Worm (Caenorhabditis elegans) whole organism, L4 larva: Measurements from ENCODE around the gene R05F9.11.
"Not testable (repeated sequence)": the region's sequence is repeated elsewhere in the genome, so short reads cannot be mapped to it uniquely, and the experiment has no call there.

ENCODE experiments used
- F10B5.3 ChIP-seq: sonication (generic microtip); optimal IDR thresholded peaks from 2 replicates; lab custom pipeline; 2016; ENCODE audit warnings: mild to moderate bottlenecking, missing genetic modification characterization, missing compliant biosample characterization
- aha-1 ChIP-seq: fragments of 150-350 bp; peaks from one replicate; lab custom pipeline; 2014; ENCODE audit warnings: missing biosample characterization, missing genetic modification characterization
- attf-4 ChIP-seq: sonication (generic microtip); optimal IDR thresholded peaks from 3 replicates; lab custom pipeline; 2017; ENCODE audit warnings: missing biosample characterization, missing genetic modification characterization
- ceh-44 ChIP-seq: fragments of 200-800 bp; sonication (Bioruptor generic); IDR thresholded peaks from 2 replicates; pipeline ENCODE4 v1.3.6; 2022; ENCODE audit warnings: missing genetic modification reagents, missing genetic modification characterization, missing compliant biosample characterization
- daf-12 ChIP-seq: fragments of 150-350 bp; optimal IDR thresholded peaks from 2 replicates; lab custom pipeline; 2014; ENCODE audit warnings: missing biosample characterization, missing genetic modification reagents, missing genetic modification characterization
- lin-13 ChIP-seq: fragments of 150-350 bp; optimal IDR thresholded peaks from 2 replicates; lab custom pipeline; 2014; ENCODE audit warnings: missing biosample characterization, missing genetic modification reagents, missing genetic modification characterization
- lin-39 ChIP-seq: fragments of 150-350 bp; optimal IDR thresholded peaks from 2 replicates; lab custom pipeline; 2014; ENCODE audit warnings: missing biosample characterization, missing genetic modification reagents, missing genetic modification characterization
- nhr-11 ChIP-seq: fragments of 150-350 bp; optimal IDR thresholded peaks from 2 replicates; lab custom pipeline; 2014; ENCODE audit warnings: missing biosample characterization, missing genetic modification characterization
- nhr-42 ChIP-seq: fragments of 200-800 bp; sonication (Bioruptor generic); IDR thresholded peaks from 2 replicates; pipeline ENCODE4 v1.3.6; 2022; ENCODE audit warnings: missing genetic modification characterization, missing compliant biosample characterization
- nhr-77 ChIP-seq: fragments of 150-350 bp; optimal IDR thresholded peaks from 2 replicates; lab custom pipeline; 2014; ENCODE audit warnings: missing biosample characterization, missing genetic modification characterization
- pha-4 ChIP-seq, 2 experiments: fragments of 150-350 bp in 1 of 2; fragments of 200-800 bp in 1 of 2; sonication (Bioruptor generic) in 1 of 2; IDR thresholded peaks in 1 of 2; optimal IDR thresholded peaks in 1 of 2; 2 replicates each; pipeline versions ENCODE4 v1.3.6 to Lab custom; 2014 to 2022; ENCODE audit warnings: missing genetic modification characterization in 2 of 2, missing genetic modification reagents in 2 of 2, missing biosample characterization in 1 of 2, missing compliant biosample characterization in 1 of 2
- pqm-1 ChIP-seq: sonication (generic microtip); optimal IDR thresholded peaks from 2 replicates; lab custom pipeline; 2017; ENCODE audit warnings: missing biosample characterization, missing genetic modification characterization
- snpc-4 ChIP-seq: fragments of 150-350 bp; optimal IDR thresholded peaks from 2 replicates; lab custom pipeline; 2014; ENCODE audit warnings: missing biosample characterization, missing genetic modification characterization
- vab-7 ChIP-seq: fragments of 200-800 bp; sonication (Bioruptor generic); IDR thresholded peaks from 2 replicates; pipeline ENCODE4 v1.3.6; 2022; ENCODE audit warnings: missing genetic modification reagents, missing genetic modification characterization, missing compliant biosample characterization

DNA sequence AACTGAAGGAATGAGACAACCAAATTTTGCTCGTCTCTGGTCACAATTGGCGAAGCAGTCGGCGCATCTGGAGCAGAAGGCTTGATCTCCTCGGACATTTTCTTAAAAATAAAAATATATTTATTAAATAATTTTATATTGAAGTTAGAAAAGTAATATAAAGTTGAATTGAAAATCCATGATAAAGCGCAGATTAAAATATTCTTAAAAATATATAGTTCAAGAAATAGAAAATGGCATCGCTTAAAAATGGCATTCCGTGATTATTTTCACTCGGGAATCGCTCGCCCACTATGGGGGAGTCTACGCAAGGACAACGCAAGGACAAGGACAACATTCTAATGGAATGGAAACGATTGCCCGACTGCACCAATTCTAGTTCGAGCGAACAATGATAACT, 10.3 kb downstream of the R05F9.11 start, which contains the start of gene sgt-1:
- TF ChIP-seq nhr-11 (tag; lab: Kevin White, UChicago); lin-13 (GFP tag; lab: Kevin White, UChicago); ceh-44 (GFP tag; lab: Robert Waterston, UW); daf-12 (tag; lab: Kevin White, UChicago); nhr-42; pqm-1 (tag; lab: Kevin White, UChicago); F10B5.3 (tag; lab: Kevin White, UChicago); aha-1; lin-39 (tag; lab: Kevin White, UChicago); snpc-4 (tag; lab: Kevin White, UChicago); nhr-77 (tag; lab: Kevin White, UChicago); attf-4 (tag; lab: Kevin White, UChicago); vab-7 (GFP tag; lab: Robert Waterston, UW); pha-4 (GFP tag; IDR thresholded peaks at IDR 0.05; lab: Robert Waterston, UW); pha-4 (tag; optimal IDR thresholded peaks at IDR 0.05; lab: Kevin White, UChicago): not testable (repeated sequence)
